Fruit fly (Drosophila melanogaster) whole organism, embryonic: ENCODE measurements around the gene CG13373.

Experiments used
- Abd-B ChIP-seq: fragments of 200-800 bp; sonication (Bioruptor generic); optimal IDR thresholded peaks from 2 replicates; lab custom pipeline; 2018; ENCODE audit warnings: missing biosample characterization, mild to moderate bottlenecking, missing genetic modification characterization, moderate library complexity
- Atf6 ChIP-seq: fragments of 200-800 bp; sonication (Bioruptor generic); IDR thresholded peaks from 2 replicates; pipeline ENCODE4 v1.3.6; 2022; ENCODE audit warnings: missing biosample characterization, missing genetic modification characterization
- Awh ChIP-seq: fragments of 200-800 bp; sonication (Bioruptor generic); IDR thresholded peaks from 2 replicates; pipeline ENCODE4, ENCODE4 v1.3.6; 2022; ENCODE audit warnings: missing biosample characterization, missing genetic modification characterization
- B-H2 ChIP-seq: fragments of 200-800 bp; sonication (Bioruptor generic); optimal IDR thresholded peaks from 2 replicates; lab custom pipeline; 2018; ENCODE audit warnings: missing biosample characterization, mild to moderate bottlenecking, missing genetic modification characterization
- CG10462 ChIP-seq: fragments of 200-800 bp; sonication (Bioruptor generic); optimal IDR thresholded peaks from 2 replicates; lab custom pipeline; 2016; ENCODE audit warnings: missing biosample characterization, missing genetic modification characterization
- CG11456 ChIP-seq: fragments of 200-800 bp; sonication (Bioruptor generic); IDR thresholded peaks from 3 replicates; pipeline ENCODE4 v1.3.6; 2022; ENCODE audit warnings: missing biosample characterization, missing genetic modification characterization
- CG11695 ChIP-seq: fragments of 200-800 bp; sonication (Bioruptor generic); IDR thresholded peaks from 3 replicates; pipeline ENCODE4 v1.3.6; 2022; ENCODE audit warnings: missing biosample characterization, missing genetic modification characterization
- CG14050 ChIP-seq: fragments of 200-800 bp; sonication (Bioruptor generic); IDR thresholded peaks from 3 replicates; pipeline ENCODE4 v1.3.6; 2022; ENCODE audit warnings: missing biosample characterization, missing genetic modification characterization
- CG1529 ChIP-seq: fragments of 200-800 bp; sonication (Bioruptor generic); optimal IDR thresholded peaks from 3 replicates; lab custom pipeline; 2018; ENCODE audit warnings: missing biosample characterization, missing genetic modification characterization
- CG16813 ChIP-seq: fragments of 200-800 bp; sonication (Bioruptor generic); IDR thresholded peaks from 3 replicates; pipeline ENCODE4 v1.3.6; 2022; ENCODE audit warnings: missing biosample characterization, missing genetic modification characterization; ENCODE audit not compliant: partially characterized antibody
- CG16815 ChIP-seq: fragments of 200-800 bp; sonication (Bioruptor generic); optimal IDR thresholded peaks from 3 replicates; lab custom pipeline; 2017; ENCODE audit warnings: missing biosample characterization, mild to moderate bottlenecking, missing genetic modification characterization
- CG17361 ChIP-seq: fragments of 200-800 bp; sonication (Bioruptor generic); IDR thresholded peaks from 3 replicates; pipeline ENCODE4 v1.3.6; 2022; ENCODE audit warnings: missing biosample characterization, missing genetic modification characterization
- CG30431 ChIP-seq: fragments of 200-800 bp; sonication (Bioruptor generic); optimal IDR thresholded peaks from 2 replicates; lab custom pipeline; 2017; ENCODE audit warnings: missing biosample characterization, missing genetic modification characterization
- CG3281 ChIP-seq: fragments of 200-800 bp; sonication (Bioruptor generic); optimal IDR thresholded peaks from 3 replicates; lab custom pipeline; 2017; ENCODE audit warnings: missing biosample characterization, mild to moderate bottlenecking, missing genetic modification characterization
- CG3726 ChIP-seq: fragments of 200-800 bp; sonication (Bioruptor generic); IDR thresholded peaks from 3 replicates; pipeline ENCODE4, ENCODE4 v1.3.6; 2022; ENCODE audit warnings: missing biosample characterization, missing genetic modification characterization
- CG4360 ChIP-seq: fragments of 200-800 bp; sonication (Bioruptor generic); IDR thresholded peaks from 2 replicates; pipeline ENCODE4 v1.3.6; 2022; ENCODE audit warnings: missing biosample characterization, missing genetic modification characterization
- CG7928 ChIP-seq: fragments of 200-800 bp; sonication (Bioruptor generic); optimal IDR thresholded peaks from 2 replicates; lab custom pipeline; 2017; ENCODE audit warnings: missing biosample characterization, mild to moderate bottlenecking, missing genetic modification characterization
- CG7963 ChIP-seq: fragments of 200-800 bp; sonication (Bioruptor generic); IDR thresholded peaks from 3 replicates; pipeline ENCODE4 v1.3.6; 2022; ENCODE audit warnings: missing biosample characterization, missing genetic modification characterization; ENCODE audit not compliant: partially characterized antibody
- CrebB ChIP-seq: fragments of 200-800 bp; sonication (Bioruptor generic); optimal IDR thresholded peaks from 3 replicates; lab custom pipeline; 2018; ENCODE audit warnings: missing biosample characterization, mild to moderate bottlenecking, missing genetic modification characterization
- Fer1 ChIP-seq: fragments of 200-800 bp; sonication (Bioruptor generic); optimal IDR thresholded peaks from 2 replicates; lab custom pipeline; 2017; ENCODE audit warnings: missing biosample characterization, mild to moderate bottlenecking, missing genetic modification characterization
- Lim3 ChIP-seq: fragments of 200-800 bp; sonication (Bioruptor generic); IDR thresholded peaks from 2 replicates; pipeline ENCODE4 v1.3.6; 2022; ENCODE audit warnings: missing biosample characterization, missing genetic modification characterization
- Lpt ChIP-seq: fragments of >200 bp; optimal IDR thresholded peaks from 2 replicates; lab custom pipeline; 2018; ENCODE audit warnings: missing biosample characterization, missing genetic modification characterization
- Max ChIP-seq: fragments of 200-800 bp; sonication (Bioruptor generic); optimal IDR thresholded peaks from 2 replicates; lab custom pipeline; 2016; ENCODE audit warnings: missing biosample characterization, mild to moderate bottlenecking, missing genetic modification characterization
- Mes4 ChIP-seq: fragments of 200-800 bp; sonication (Bioruptor generic); optimal IDR thresholded peaks from 2 replicates; lab custom pipeline; 2016; ENCODE audit warnings: missing biosample characterization, missing genetic modification characterization
- Mrtf ChIP-seq: fragments of 200-800 bp; sonication (Bioruptor generic); IDR thresholded peaks from 3 replicates; pipeline ENCODE4 v1.3.6; 2022; ENCODE audit warnings: missing biosample characterization, missing genetic modification characterization
- Optix ChIP-seq: fragments of 200-800 bp; sonication (Bioruptor generic); IDR thresholded peaks from 3 replicates; pipeline ENCODE4 v1.3.6; 2022; ENCODE audit warnings: missing biosample characterization, missing genetic modification characterization
- PHDP ChIP-seq: fragments of 200-800 bp; sonication (Bioruptor generic); optimal IDR thresholded peaks from 3 replicates; lab custom pipeline; 2018; ENCODE audit warnings: missing biosample characterization, mild to moderate bottlenecking, missing genetic modification characterization, moderate library complexity
- Scr ChIP-seq: fragments of 200-800 bp; sonication (Bioruptor generic); IDR thresholded peaks from 2 replicates; pipeline ENCODE4 v1.3.6; 2022; ENCODE audit warnings: missing biosample characterization, missing genetic modification characterization; ENCODE audit not compliant: partially characterized antibody
- Taf1 ChIP-seq: fragments of 200-800 bp; sonication (Bioruptor generic); IDR thresholded peaks from 2 replicates; pipeline ENCODE4 v1.3.6; 2022; ENCODE audit warnings: missing biosample characterization, missing genetic modification characterization
- aop ChIP-seq: fragments of 200-800 bp; sonication (Bioruptor generic); IDR thresholded peaks from 2 replicates; pipeline ENCODE4 v1.3.6; 2022; ENCODE audit warnings: missing biosample characterization, missing genetic modification characterization
- bigmax ChIP-seq: fragments of 200-800 bp; sonication (Bioruptor generic); optimal IDR thresholded peaks from 2 replicates; lab custom pipeline; 2018; ENCODE audit warnings: missing biosample characterization, mild to moderate bottlenecking, missing genetic modification characterization
- bsh ChIP-seq, 2 experiments: fragments of 200-800 bp; sonication (Bioruptor generic); optimal IDR thresholded peaks; 2 replicates each; lab custom pipeline; 2017 to 2018; ENCODE audit warnings: mild to moderate bottlenecking in 2 of 2, missing biosample characterization in 2 of 2, missing genetic modification characterization in 2 of 2, moderate library complexity in 1 of 2
- chm ChIP-seq: fragments of 200-800 bp; sonication (Bioruptor generic); IDR thresholded peaks from 2 replicates; pipeline ENCODE4 v1.3.6; 2022; ENCODE audit warnings: missing biosample characterization, missing genetic modification characterization
- da ChIP-seq: fragments of 200-800 bp; sonication (Bioruptor generic); optimal IDR thresholded peaks from 2 replicates; lab custom pipeline; 2016; ENCODE audit warnings: missing biosample characterization, missing genetic modification characterization
- dan ChIP-seq: fragments of 200-800 bp; sonication (Bioruptor generic); IDR thresholded peaks from 2 replicates; pipeline ENCODE4 v1.3.6; 2022; ENCODE audit warnings: missing biosample characterization, missing genetic modification characterization
- dm ChIP-seq: fragments of 200-800 bp; sonication (Bioruptor generic); optimal IDR thresholded peaks from 3 replicates; lab custom pipeline; 2016; ENCODE audit warnings: missing biosample characterization, missing genetic modification characterization
- dysf ChIP-seq: fragments of 200-800 bp; sonication (Bioruptor generic); IDR thresholded peaks from 3 replicates; pipeline ENCODE4 v1.3.6; 2022; ENCODE audit warnings: missing biosample characterization, missing genetic modification characterization
- ewg ChIP-seq: fragments of 200-800 bp; sonication (Bioruptor generic); optimal IDR thresholded peaks from 3 replicates; lab custom pipeline; 2017; ENCODE audit warnings: mild to moderate bottlenecking, missing biosample characterization, missing genetic modification reagents, missing genetic modification characterization
- fru ChIP-seq: fragments of >200 bp; optimal IDR thresholded peaks from 2 replicates; lab custom pipeline; 2017
- ftz-f1 ChIP-seq: fragments of 200-800 bp; sonication (Bioruptor generic); optimal IDR thresholded peaks from 2 replicates; lab custom pipeline; 2016; ENCODE audit warnings: missing biosample characterization, missing genetic modification characterization
- hbn ChIP-seq: fragments of 200-800 bp; sonication (Bioruptor generic); IDR thresholded peaks from 2 replicates; pipeline ENCODE4 v1.3.6; 2022; ENCODE audit warnings: missing biosample characterization, missing genetic modification characterization; ENCODE audit not compliant: partially characterized antibody
- inv ChIP-seq: fragments of 200-800 bp; sonication (Bioruptor generic); IDR thresholded peaks from 2 replicates; pipeline ENCODE4 v1.3.6; 2022; ENCODE audit warnings: missing biosample characterization, missing genetic modification characterization; ENCODE audit not compliant: partially characterized antibody
- jing ChIP-seq: fragments of 200-800 bp; sonication (Bioruptor generic); optimal IDR thresholded peaks from 2 replicates; lab custom pipeline; 2018; ENCODE audit warnings: missing biosample characterization, mild to moderate bottlenecking, missing genetic modification characterization
- lbe ChIP-seq: fragments of 200-800 bp; sonication (Bioruptor generic); optimal IDR thresholded peaks from 2 replicates; lab custom pipeline; 2016; ENCODE audit warnings: missing biosample characterization, mild to moderate bottlenecking, missing genetic modification characterization
- nerfin-2 ChIP-seq: fragments of 200-800 bp; sonication (Bioruptor generic); IDR thresholded peaks from 2 replicates; pipeline ENCODE4 v1.3.6; 2022; ENCODE audit warnings: missing biosample characterization, missing genetic modification characterization; ENCODE audit not compliant: partially characterized antibody
- pros ChIP-seq: fragments of 200-800 bp; sonication (Bioruptor generic); optimal IDR thresholded peaks from 3 replicates; lab custom pipeline; 2019; ENCODE audit warnings: missing biosample characterization, mild to moderate bottlenecking, missing genetic modification characterization, moderate library complexity
- ro ChIP-seq: fragments of 200-800 bp; sonication (Bioruptor generic); IDR thresholded peaks from 2 replicates; pipeline ENCODE4 v1.3.6; 2022; ENCODE audit warnings: missing biosample characterization, missing genetic modification characterization
- sqz ChIP-seq: fragments of 200-800 bp; sonication (Bioruptor generic); optimal IDR thresholded peaks from 3 replicates; lab custom pipeline; 2018; ENCODE audit warnings: missing biosample characterization, mild to moderate bottlenecking, missing genetic modification characterization
- stwl ChIP-seq: fragments of 200-800 bp; sonication (Bioruptor generic); optimal IDR thresholded peaks from 3 replicates; lab custom pipeline; 2018; ENCODE audit warnings: missing biosample characterization, mild to moderate bottlenecking, missing genetic modification characterization, moderate library complexity

CG13373 gene

DNA sequence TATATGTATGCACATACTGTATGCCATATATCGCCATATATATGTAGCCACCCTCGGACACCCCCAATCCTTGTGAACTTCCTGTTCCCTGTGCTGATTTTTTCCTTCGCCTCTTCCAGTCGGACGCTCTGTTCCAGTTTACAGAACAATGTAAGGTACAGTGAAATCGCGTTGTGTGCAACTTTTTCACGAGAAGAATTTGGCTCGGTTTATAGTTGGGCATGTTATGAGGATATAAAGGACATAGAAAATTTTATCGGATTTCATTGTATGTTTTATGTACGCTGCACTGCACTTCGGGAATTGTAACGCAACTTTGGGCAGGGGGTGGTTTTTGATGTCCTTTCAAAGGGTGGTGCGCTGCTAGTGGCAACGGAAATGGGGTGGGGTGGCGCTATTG, 47.5 kb downstream of the CG13373 start (continued):
- no peak for TF ChIP-seq Optix
- no peak for TF ChIP-seq lbe (GFP tag; lab: Kevin White, UChicago)
- TF ChIP-seq Mes4 (GFP tag; lab: Kevin White, UChicago), result no peak
- no peak for TF ChIP-seq CG7963 (GFP tag; lab: Robert Waterston, UW)
- peak; percentile 6 for TF ChIP-seq sqz (GFP tag; lab: Kevin White, UChicago)
- no peak for TF ChIP-seq CG16815 (GFP tag; lab: Kevin White, UChicago)
- TF ChIP-seq CG11695 (GFP tag; lab: Robert Waterston, UW), result no peak
- no peak for TF ChIP-seq Mrtf
- TF ChIP-seq Awh (GFP tag; lab: Robert Waterston, UW), result no peak
- TF ChIP-seq CG16813, result no peak
- TF ChIP-seq Abd-B (GFP tag; lab: Kevin White, UChicago), result no peak
- TF ChIP-seq CG4360 (GFP tag; lab: Robert Waterston, UW), result no peak
- TF ChIP-seq CG30431 (GFP tag; lab: Kevin White, UChicago), result no peak
- no peak for TF ChIP-seq ftz-f1 (GFP tag; lab: Kevin White, UChicago)
- no peak for TF ChIP-seq CG10462 (GFP tag; lab: Kevin White, UChicago)
- no peak for TF ChIP-seq CG1529 (GFP tag; lab: Kevin White, UChicago)
- no peak for TF ChIP-seq Taf1 (GFP tag; lab: Robert Waterston, UW)

DNA sequence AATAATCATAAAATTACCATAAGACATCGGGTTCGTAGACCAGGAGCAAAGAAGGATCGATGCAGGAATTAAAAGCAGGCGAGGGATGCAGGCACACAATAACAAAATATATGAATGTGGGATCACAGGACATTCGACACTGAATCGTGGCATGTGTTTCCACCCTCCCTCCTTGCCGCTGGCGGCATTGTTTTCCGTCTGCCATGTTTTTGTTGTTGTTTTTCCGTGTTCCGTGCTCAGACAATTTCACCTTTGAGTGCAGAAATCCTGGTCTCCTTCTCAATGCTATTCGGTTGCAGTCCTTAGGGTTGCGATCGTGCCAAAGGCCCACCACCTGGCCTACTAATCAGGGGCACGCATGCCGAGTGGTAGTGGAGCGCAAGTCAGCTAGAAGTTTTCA, 48.8 kb downstream of the CG13373 start:
- peak; percentile 86 for TF ChIP-seq CG4360 (GFP tag; lab: Robert Waterston, UW)
- no peak for TF ChIP-seq dan (GFP tag; lab: Robert Waterston, UW)
- no peak for TF ChIP-seq Fer1 (GFP tag; lab: Kevin White, UChicago)
- TF ChIP-seq pros, result peak; percentile 93
- no peak for TF ChIP-seq Mes4 (GFP tag; lab: Kevin White, UChicago)

DNA sequence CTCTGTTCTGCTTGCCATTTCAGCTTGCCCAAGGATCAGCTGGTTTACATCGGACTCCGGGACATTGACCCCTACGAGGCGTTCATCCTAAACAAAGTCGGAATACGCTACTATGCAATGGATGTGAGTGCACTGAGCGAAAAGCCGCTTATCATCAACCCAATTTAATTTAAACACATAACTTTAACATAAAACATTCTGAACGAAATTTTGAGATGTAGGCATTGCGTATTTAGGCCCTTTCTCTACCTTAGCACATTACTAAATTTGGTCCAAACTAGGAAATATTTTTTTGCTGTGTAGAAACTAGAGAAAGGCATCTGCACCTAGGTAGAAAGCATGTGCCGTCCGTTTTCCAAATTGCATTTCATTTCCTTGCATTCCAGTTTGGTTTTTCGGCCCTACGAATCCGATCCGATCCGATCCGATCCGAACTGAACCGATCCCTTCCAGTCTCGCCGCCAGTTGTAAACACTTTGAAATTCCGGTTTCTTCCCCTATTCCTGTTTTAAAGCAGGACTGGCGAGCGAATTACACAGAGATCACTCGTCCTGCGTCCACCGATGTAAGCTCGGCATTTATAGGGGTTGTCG, 49.8 kb downstream of the CG13373 start:
- no peak for TF ChIP-seq chm (GFP tag; lab: Robert Waterston, UW)
- TF ChIP-seq PHDP (tag; lab: Kevin White, UChicago), result no peak
- peak; percentile 64 for TF ChIP-seq Mes4 (GFP tag; lab: Kevin White, UChicago)
- TF ChIP-seq CG17361 (GFP tag; lab: Robert Waterston, UW), result peak; percentile 56; the same call in 1 of the 3 replicates
- TF ChIP-seq inv (GFP tag; lab: Robert Waterston, UW), result no peak
- TF ChIP-seq stwl (tag; lab: Kevin White, UChicago), result peak; percentile 47
- no peak for TF ChIP-seq Atf6 (GFP tag; lab: Robert Waterston, UW)
- no peak for TF ChIP-seq fru
- TF ChIP-seq Lpt (GFP tag; lab: Kevin White, UChicago), result no peak
- no peak for TF ChIP-seq CG11456 (GFP tag; lab: Robert Waterston, UW)
- TF ChIP-seq Max (GFP tag; lab: Kevin White, UChicago), result peak; percentile 52
- TF ChIP-seq nerfin-2 (GFP tag; lab: Robert Waterston, UW), result no peak
- no peak for TF ChIP-seq ewg (GFP tag; lab: Kevin White, UChicago)
- no peak for TF ChIP-seq CG3726
- no peak for TF ChIP-seq CG3281
- peak; percentile 47 for TF ChIP-seq dm (GFP tag; lab: Kevin White, UChicago)
- TF ChIP-seq dysf, result no peak
- TF ChIP-seq CG14050 (GFP tag; lab: Robert Waterston, UW), result no peak
- TF ChIP-seq jing (GFP tag; lab: Kevin White, UChicago), result peak; percentile 27
- peak; percentile 59 for TF ChIP-seq da (GFP tag; lab: Kevin White, UChicago)
- TF ChIP-seq hbn (GFP tag; lab: Robert Waterston, UW), result no peak
- no peak for TF ChIP-seq aop
- no peak for TF ChIP-seq Lim3 (GFP tag; lab: Robert Waterston, UW)
- no peak for TF ChIP-seq ro
- TF ChIP-seq B-H2 (GFP tag; lab: Kevin White, UChicago), result no peak
- TF ChIP-seq Scr (GFP tag; lab: Robert Waterston, UW), result no peak
- no peak for TF ChIP-seq CG7928 (GFP tag; lab: Kevin White, UChicago)
- TF ChIP-seq CrebB, result no peak
- TF ChIP-seq bsh (GFP tag; optimal IDR thresholded peaks at IDR 0.05; lab: Kevin White, UChicago), result peak in 1 of 2 experiments; percentile 59
- TF ChIP-seq bigmax, result no peak
